Worm (Caenorhabditis elegans) whole organism, midembryonic: ENCODE data around the gene R09E12.9.

Experiments
- T22C8.4 ChIP-seq: fragments of 200-800 bp; sonication (Bioruptor generic); IDR thresholded peaks from 2 replicates; pipeline ENCODE4 v1.3.6; 2022; ENCODE audit warnings: missing genetic modification characterization, missing compliant biosample characterization
- cog-1 ChIP-seq: sonication (generic microtip); optimal IDR thresholded peaks from 2 replicates; lab custom pipeline; 2016; ENCODE audit warnings: missing genetic modification characterization, missing compliant biosample characterization
- flt-1 ChIP-seq: fragments of 200-800 bp; sonication (Bioruptor generic); IDR thresholded peaks from 2 replicates; pipeline ENCODE4 v1.3.6; 2022; ENCODE audit warnings: missing genetic modification characterization, missing compliant biosample characterization
- klf-2 ChIP-seq: fragments of 200-800 bp; sonication (Bioruptor generic); conservative IDR thresholded peaks from 2 replicates; pipeline ENCODE4 v1.3.6; 2022; ENCODE audit warnings: missing genetic modification reagents, missing genetic modification characterization, missing compliant biosample characterization
- med-1 ChIP-seq: sonication (generic microtip); optimal IDR thresholded peaks from 2 replicates; lab custom pipeline; 2017; ENCODE audit warnings: missing genetic modification characterization, mild to moderate bottlenecking, missing compliant biosample characterization, antibody characterized with exemption, missing genetic modification reagents; ENCODE audit not compliant: insufficient read depth
- tab-1 ChIP-seq: fragments of 200-800 bp; sonication (Bioruptor generic); IDR thresholded peaks from 2 replicates; pipeline ENCODE4 v1.3.6; 2022; ENCODE audit warnings: missing genetic modification characterization, missing compliant biosample characterization
- ztf-23 ChIP-seq: fragments of 200-800 bp; sonication (Bioruptor generic); IDR thresholded peaks from 2 replicates; pipeline ENCODE4 v1.3.6; 2022; ENCODE audit warnings: missing genetic modification reagents, missing genetic modification characterization, missing compliant biosample characterization
- ztf-29 ChIP-seq: fragments of 200-800 bp; sonication (Bioruptor generic); IDR thresholded peaks from 2 replicates; pipeline ENCODE4 v1.3.6; 2022; ENCODE audit warnings: missing genetic modification reagents, missing genetic modification characterization, missing compliant biosample characterization

DNA sequence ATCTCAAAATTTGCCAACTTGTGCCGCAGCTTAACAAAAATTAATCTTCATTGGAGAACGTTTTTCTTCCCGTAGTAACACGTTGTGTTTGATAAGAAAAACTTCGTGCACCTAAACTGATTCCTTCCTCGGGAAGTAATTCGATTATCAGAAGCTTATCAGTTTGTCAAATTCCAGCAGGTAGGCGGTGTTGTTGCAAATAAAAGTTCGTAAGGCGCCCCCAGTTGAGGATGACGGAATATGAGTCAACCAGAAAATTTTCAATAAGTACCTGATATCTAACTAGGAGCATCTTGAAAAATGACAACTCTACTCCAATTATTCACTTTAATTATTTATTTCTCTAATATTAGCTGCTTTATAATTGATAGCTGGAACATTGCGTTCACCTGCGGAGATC, 35.6 kb upstream of the R09E12.9 start, which contains the start of gene C05E4.7:
- TF ChIP-seq ztf-29 (GFP tag; lab: Robert Waterston, UW), result no peak
- TF ChIP-seq tab-1 (GFP tag; lab: Robert Waterston, UW), result no peak
- no peak for TF ChIP-seq med-1
- TF ChIP-seq T22C8.4, result no peak
- no peak for TF ChIP-seq cog-1
- TF ChIP-seq ztf-23 (GFP tag; lab: Robert Waterston, UW), result no peak
- TF ChIP-seq klf-2 (GFP tag; lab: Robert Waterston, UW), result no peak
- no peak for TF ChIP-seq flt-1 (GFP tag; lab: Robert Waterston, UW)
